Fruit fly (Drosophila melanogaster) whole organism, embryonic: Measurements from ENCODE around the gene CG5687.

Experiments
- Adf1 ChIP-seq: fragments of 200-800 bp; sonication (Bioruptor generic); IDR thresholded peaks from 2 replicates; pipeline ENCODE4 v1.3.6; 2022; ENCODE audit warnings: missing biosample characterization, missing genetic modification characterization
- BEAF-32 ChIP-seq: fragments of 200-800 bp; sonication (Bioruptor generic); optimal IDR thresholded peaks from 3 replicates; lab custom pipeline; 2017; ENCODE audit warnings: missing biosample characterization, missing genetic modification characterization, mild to moderate bottlenecking, moderate library complexity, missing genetic modification reagents
- CG10543 ChIP-seq: fragments of 200-800 bp; sonication (Bioruptor generic); optimal IDR thresholded peaks from 3 replicates; lab custom pipeline; 2017; ENCODE audit warnings: missing biosample characterization, mild to moderate bottlenecking, missing genetic modification characterization, moderate library complexity
- CG11456 ChIP-seq: fragments of 200-800 bp; sonication (Bioruptor generic); IDR thresholded peaks from 3 replicates; pipeline ENCODE4 v1.3.6; 2022; ENCODE audit warnings: missing biosample characterization, missing genetic modification characterization
- CG12299 ChIP-seq: fragments of 200-800 bp; sonication (Bioruptor generic); optimal IDR thresholded peaks from 2 replicates; lab custom pipeline; 2018; ENCODE audit warnings: missing biosample characterization, mild to moderate bottlenecking, missing genetic modification characterization
- CG12769 ChIP-seq: fragments of 200-800 bp; sonication (Bioruptor generic); optimal IDR thresholded peaks from 2 replicates; lab custom pipeline; 2019; ENCODE audit warnings: missing biosample characterization, mild to moderate bottlenecking, missing genetic modification characterization, moderate library complexity
- CG13894 ChIP-seq: fragments of 200-800 bp; sonication (Bioruptor generic); optimal IDR thresholded peaks from 3 replicates; lab custom pipeline; 2018; ENCODE audit warnings: missing biosample characterization, mild to moderate bottlenecking, missing genetic modification characterization, moderate library complexity
- CG15073 ChIP-seq: fragments of 200-800 bp; sonication (Bioruptor generic); optimal IDR thresholded peaks from 2 replicates; lab custom pipeline; 2016; ENCODE audit warnings: missing biosample characterization, missing genetic modification characterization
- CG1647 ChIP-seq: fragments of 200-800 bp; sonication (Bioruptor generic); optimal IDR thresholded peaks from 3 replicates; lab custom pipeline; 2016; ENCODE audit warnings: missing biosample characterization, missing genetic modification characterization
- CG17802 ChIP-seq: fragments of 200-800 bp; sonication (Bioruptor generic); optimal IDR thresholded peaks from 2 replicates; lab custom pipeline; 2018; ENCODE audit warnings: missing biosample characterization, mild to moderate bottlenecking, missing genetic modification characterization, moderate library complexity
- CG18764 ChIP-seq: fragments of 200-800 bp; sonication (Bioruptor generic); optimal IDR thresholded peaks from 3 replicates; lab custom pipeline; 2016; ENCODE audit warnings: missing biosample characterization, missing genetic modification characterization
- CG2875 ChIP-seq: fragments of 200-800 bp; sonication (Bioruptor generic); optimal IDR thresholded peaks from 2 replicates; lab custom pipeline; 2017; ENCODE audit warnings: missing biosample characterization, mild to moderate bottlenecking, missing genetic modification characterization, missing genetic modification reagents
- CG31224 ChIP-seq: fragments of 200-800 bp; sonication (Bioruptor generic); IDR thresholded peaks from 2 replicates; pipeline ENCODE4 v1.3.6; 2022; ENCODE audit warnings: missing biosample characterization, missing genetic modification characterization
- CG32767 ChIP-seq: fragments of 200-800 bp; sonication (Bioruptor generic); IDR thresholded peaks from 2 replicates; pipeline ENCODE4 v1.3.6; 2022; ENCODE audit warnings: missing biosample characterization, missing genetic modification characterization
- CG3407 ChIP-seq: fragments of 200-800 bp; sonication (Bioruptor generic); optimal IDR thresholded peaks from 2 replicates; lab custom pipeline; 2018; ENCODE audit warnings: missing biosample characterization, mild to moderate bottlenecking, missing genetic modification characterization
- CG34224 ChIP-seq: fragments of 200-800 bp; sonication (Bioruptor generic); IDR thresholded peaks from 3 replicates; pipeline ENCODE4 v1.3.6; 2022; ENCODE audit warnings: missing biosample characterization, missing genetic modification characterization; ENCODE audit not compliant: partially characterized antibody
- CG43689 ChIP-seq: fragments of 200-800 bp; sonication (Bioruptor generic); IDR thresholded peaks from 2 replicates; pipeline ENCODE4 v1.3.6; 2022; ENCODE audit warnings: missing biosample characterization, missing genetic modification characterization
- CG6272 ChIP-seq: fragments of 200-800 bp; sonication (Bioruptor generic); IDR thresholded peaks from 2 replicates; pipeline ENCODE4 v1.3.6; 2022; ENCODE audit warnings: missing biosample characterization, missing genetic modification characterization
- CG7786 ChIP-seq: fragments of 200-800 bp; sonication (Bioruptor generic); optimal IDR thresholded peaks from 2 replicates; lab custom pipeline; 2016; ENCODE audit warnings: missing biosample characterization, missing genetic modification characterization
- CG7839 ChIP-seq: fragments of 200-800 bp; sonication (Bioruptor generic); optimal IDR thresholded peaks from 3 replicates; lab custom pipeline; 2018; ENCODE audit warnings: missing biosample characterization, mild to moderate bottlenecking, missing genetic modification characterization, moderate library complexity
- CHES-1-like ChIP-seq: fragments of 200-800 bp; sonication (Bioruptor generic); optimal IDR thresholded peaks from 2 replicates; lab custom pipeline; 2016; ENCODE audit warnings: missing biosample characterization, missing genetic modification characterization
- D19A ChIP-seq: fragments of 200-800 bp; optimal IDR thresholded peaks from 3 replicates; lab custom pipeline; 2019; ENCODE audit warnings: missing biosample characterization, mild to moderate bottlenecking, missing genetic modification characterization, moderate library complexity
- E2f1 ChIP-seq: fragments of 200-800 bp; sonication (Bioruptor generic); IDR thresholded peaks from 2 replicates; pipeline ENCODE4 v1.3.6; 2022; ENCODE audit warnings: missing biosample characterization, missing genetic modification characterization
- E2f2 ChIP-seq: fragments of 200-800 bp; sonication (Bioruptor generic); IDR thresholded peaks from 2 replicates; pipeline ENCODE4 v1.3.6; 2022; ENCODE audit warnings: missing biosample characterization, missing genetic modification characterization
- Gug ChIP-seq: fragments of 200-800 bp; sonication (Bioruptor generic); IDR thresholded peaks from 4 replicates; pipeline ENCODE4 v1.3.6; 2022; ENCODE audit warnings: missing biosample characterization, missing genetic modification characterization
- H2.0 ChIP-seq: fragments of 200-800 bp; sonication (Bioruptor generic); IDR thresholded peaks from 2 replicates; pipeline ENCODE4 v1.3.6; 2022; ENCODE audit warnings: missing biosample characterization, missing genetic modification characterization
- Hand ChIP-seq: fragments of 200-800 bp; sonication (Bioruptor generic); optimal IDR thresholded peaks from 2 replicates; lab custom pipeline; 2017; ENCODE audit warnings: mild to moderate bottlenecking, missing biosample characterization, missing genetic modification reagents, missing genetic modification characterization
- Hr3 ChIP-seq: fragments of 200-800 bp; sonication (Bioruptor generic); optimal IDR thresholded peaks from 3 replicates; lab custom pipeline; 2016; ENCODE audit warnings: missing biosample characterization, missing genetic modification characterization
- Oaz ChIP-seq: fragments of 200-800 bp; sonication (Bioruptor generic); IDR thresholded peaks from 2 replicates; pipeline ENCODE4 v1.3.6; 2022; ENCODE audit warnings: missing biosample characterization, missing genetic modification characterization
- Ptx1 ChIP-seq: fragments of 200-800 bp; sonication (Bioruptor generic); IDR thresholded peaks from 2 replicates; pipeline ENCODE4 v1.3.6; 2022; ENCODE audit warnings: missing biosample characterization, missing genetic modification characterization
- Ravus ChIP-seq: fragments of 200-800 bp; sonication (Bioruptor generic); IDR thresholded peaks from 2 replicates; pipeline ENCODE4 v1.3.6; 2022; ENCODE audit warnings: missing biosample characterization, missing genetic modification characterization
- Rx ChIP-seq: fragments of 200-800 bp; sonication (Bioruptor generic); IDR thresholded peaks from 2 replicates; pipeline ENCODE4 v1.3.6; 2022; ENCODE audit warnings: missing biosample characterization, missing genetic modification characterization
- Stat92E ChIP-seq, 3 experiments: fragments of >200 bp in 2 of 3; fragments of 200-800 bp in 1 of 3; sonication (Bioruptor generic) in 1 of 3; optimal IDR thresholded peaks; 2 replicates each; lab custom pipeline; 2017 to 2019; ENCODE audit warnings: missing biosample characterization in 3 of 3, missing genetic modification characterization in 3 of 3, mild to moderate bottlenecking in 1 of 3, moderate library complexity in 1 of 3
- ab ChIP-seq: fragments of 200-800 bp; sonication (Bioruptor generic); optimal IDR thresholded peaks from 2 replicates; lab custom pipeline; 2016; ENCODE audit warnings: missing biosample characterization, missing genetic modification characterization
- dati ChIP-seq: fragments of 200-800 bp; sonication (Bioruptor generic); IDR thresholded peaks from 2 replicates; pipeline ENCODE4 v1.3.6; 2022; ENCODE audit warnings: missing biosample characterization, missing genetic modification characterization
- dimm ChIP-seq: fragments of 200-800 bp; sonication (Bioruptor generic); IDR thresholded peaks from 2 replicates; pipeline ENCODE4 v1.3.6; 2022; ENCODE audit warnings: missing biosample characterization, missing genetic modification characterization
- dmrt99B ChIP-seq: fragments of 200-800 bp; sonication (Bioruptor generic); optimal IDR thresholded peaks from 2 replicates; lab custom pipeline; 2018; ENCODE audit warnings: missing biosample characterization, mild to moderate bottlenecking, missing genetic modification characterization, moderate library complexity
- emc ChIP-seq: fragments of 200-800 bp; sonication (Bioruptor generic); optimal IDR thresholded peaks from 2 replicates; lab custom pipeline; 2016; ENCODE audit warnings: missing biosample characterization, missing genetic modification characterization
- grau ChIP-seq: fragments of 200-800 bp; optimal IDR thresholded peaks from 3 replicates; lab custom pipeline; 2019; ENCODE audit warnings: missing biosample characterization, mild to moderate bottlenecking, missing genetic modification characterization, moderate library complexity
- ind ChIP-seq: fragments of 200-800 bp; sonication (Bioruptor generic); optimal IDR thresholded peaks from 3 replicates; lab custom pipeline; 2016; ENCODE audit warnings: missing biosample characterization, missing genetic modification characterization
- lola ChIP-seq, 3 experiments: fragments of >200 bp in 2 of 3; fragments of 200-800 bp in 1 of 3; sonication (Bioruptor generic) in 1 of 3; optimal IDR thresholded peaks; 2 replicates each; lab custom pipeline; 2017 to 2019; ENCODE audit warnings: missing biosample characterization in 3 of 3, missing genetic modification characterization in 3 of 3, mild to moderate bottlenecking in 1 of 3, moderate library complexity in 1 of 3
- oc ChIP-seq: fragments of 200-800 bp; sonication (Bioruptor generic); optimal IDR thresholded peaks from 2 replicates; lab custom pipeline; 2018; ENCODE audit warnings: missing biosample characterization, mild to moderate bottlenecking, missing genetic modification characterization, moderate library complexity
- org-1 ChIP-seq: fragments of 200-800 bp; sonication (Bioruptor generic); optimal IDR thresholded peaks from 2 replicates; lab custom pipeline; 2017; ENCODE audit warnings: missing biosample characterization, missing genetic modification characterization
- repo ChIP-seq: fragments of 200-800 bp; sonication (Bioruptor generic); optimal IDR thresholded peaks from 2 replicates; lab custom pipeline; 2016; ENCODE audit warnings: missing biosample characterization, missing genetic modification characterization
- ro ChIP-seq: fragments of 200-800 bp; sonication (Bioruptor generic); IDR thresholded peaks from 2 replicates; pipeline ENCODE4 v1.3.6; 2022; ENCODE audit warnings: missing biosample characterization, missing genetic modification characterization
- shn ChIP-seq: fragments of 200-800 bp; sonication (Bioruptor generic); optimal IDR thresholded peaks from 3 replicates; lab custom pipeline; 2016; ENCODE audit warnings: missing biosample characterization, missing genetic modification characterization
- slbo ChIP-seq: fragments of 200-800 bp; sonication (Bioruptor generic); IDR thresholded peaks from 2 replicates; pipeline ENCODE4 v1.3.6; 2022; ENCODE audit warnings: missing biosample characterization, missing genetic modification characterization
- tap ChIP-seq: fragments of 200-800 bp; optimal IDR thresholded peaks from 3 replicates; lab custom pipeline; 2019; ENCODE audit warnings: missing biosample characterization, mild to moderate bottlenecking, missing genetic modification characterization, moderate library complexity
- vvl ChIP-seq: fragments of 200-800 bp; sonication (Bioruptor generic); IDR thresholded peaks from 2 replicates; pipeline ENCODE4 v1.3.6; 2022; ENCODE audit warnings: missing biosample characterization, missing genetic modification characterization
- zen2 ChIP-seq: fragments of 200-800 bp; sonication (Bioruptor generic); IDR thresholded peaks from 3 replicates; pipeline ENCODE4 v1.3.6; 2022; ENCODE audit warnings: missing biosample characterization, missing genetic modification characterization; ENCODE audit not compliant: partially characterized antibody
- zf30C ChIP-seq: fragments of 200-800 bp; sonication (Bioruptor generic); optimal IDR thresholded peaks from 3 replicates; lab custom pipeline; 2018; ENCODE audit warnings: missing biosample characterization, mild to moderate bottlenecking, missing genetic modification characterization
- zfh2 ChIP-seq: fragments of 200-800 bp; sonication (Bioruptor generic); optimal IDR thresholded peaks from 2 replicates; lab custom pipeline; 2016; ENCODE audit warnings: missing biosample characterization, missing genetic modification characterization

Gene CG5687

dm6 chr3L:1976760-1977159 is 37.9 kb upstream of the CG5687 start (continued):
- TF ChIP-seq CG17802 (no peak), ind (GFP tag; lab: Kevin White, UChicago) (no peak), CG3407 (GFP tag; lab: Kevin White, UChicago) (no peak), Ravus (no peak), grau (tag; lab: Kevin White, UChicago) (peak; percentile 12), CG2875 (GFP tag; lab: Kevin White, UChicago) (no peak), dmrt99B (tag; lab: Kevin White, UChicago) (peak; percentile 40), org-1 (GFP tag; lab: Kevin White, UChicago) (peak; percentile 12), CG10543 (GFP tag; lab: Kevin White, UChicago) (no peak), CG13894 (tag; lab: Kevin White, UChicago) (no peak), CG31224 (GFP tag; lab: Robert Waterston, UW) (no peak), dimm (no peak), tap (tag; lab: Kevin White, UChicago) (no peak), CG12299 (no peak), shn (no peak), oc (no peak), vvl (peak; percentile 43; the same call in 1 of the 2 replicates), CHES-1-like (GFP tag; lab: Kevin White, UChicago) (no peak), dati (GFP tag; lab: Robert Waterston, UW) (no peak), CG32767 (GFP tag; lab: Robert Waterston, UW) (no peak), Hr3 (GFP tag; lab: Kevin White, UChicago) (no peak), ab (GFP tag; lab: Kevin White, UChicago) (no peak), H2.0 (no peak), ro (GFP tag; lab: Robert Waterston, UW) (no peak), zfh2 (peak; percentile 0), slbo (GFP tag; lab: Robert Waterston, UW) (peak; percentile 65), Adf1 (GFP tag; lab: Robert Waterston, UW) (no peak), emc (no peak), Rx (GFP tag; lab: Robert Waterston, UW) (no peak), repo (GFP tag; lab: Kevin White, UChicago) (no peak), D19A (tag; lab: Kevin White, UChicago) (no peak), CG18764 (GFP tag; lab: Kevin White, UChicago) (no peak), BEAF-32 (GFP tag; lab: Kevin White, UChicago) (no peak), CG15073 (GFP tag; lab: Kevin White, UChicago) (no peak), CG7839 (peak; percentile 33), CG6272 (no peak), Gug (0 out of 4 replicates have a peak, but pooled peaks have one; percentile 4), CG12769 (tag; lab: Kevin White, UChicago) (peak; percentile 38), Hand (GFP tag; lab: Kevin White, UChicago) (no peak), lola (GFP tag; optimal IDR thresholded peaks at IDR 0.05; lab: Kevin White, UChicago) (no peak), Oaz (GFP tag; lab: Robert Waterston, UW) (no peak), CG43689 (GFP tag; lab: Robert Waterston, UW) (no peak), CG34224 (no peak), Ptx1 (GFP tag; lab: Robert Waterston, UW) (peak; percentile 52), zf30C (GFP tag; lab: Kevin White, UChicago) (no peak), CG11456 (GFP tag; lab: Robert Waterston, UW) (no peak), zen2 (no peak), Stat92E (GFP tag; optimal IDR thresholded peaks at IDR 0.05; lab: Kevin White, UChicago) (no peak), CG1647 (GFP tag; lab: Kevin White, UChicago) (peak; percentile 1), CG7786 (GFP tag; lab: Kevin White, UChicago) (no peak), E2f1 (0 out of 2 replicates have a peak, but pooled peaks have one; percentile 26), E2f2 (GFP tag; lab: Robert Waterston, UW) (no peak)
